Fruit fly (Drosophila melanogaster) whole organism, prepupa: ENCODE results near the gene CG15602.

Source experiments
- CG10631 ChIP-seq: fragments of 200-800 bp; sonication (Bioruptor generic); optimal IDR thresholded peaks from 2 replicates; lab custom pipeline; 2016; ENCODE audit warnings: missing biosample characterization, missing genetic modification characterization
- CG11294 ChIP-seq: fragments of 200-800 bp; sonication (Bioruptor generic); IDR thresholded peaks from 2 replicates; pipeline ENCODE4 v1.3.6; 2022; ENCODE audit warnings: missing biosample characterization, missing genetic modification characterization
- CG11762 ChIP-seq: fragments of 200-800 bp; sonication (Bioruptor generic); optimal IDR thresholded peaks from 3 replicates; lab custom pipeline; 2016; ENCODE audit warnings: missing biosample characterization, missing genetic modification characterization; ENCODE audit not compliant: insufficient read depth
- CG11902 ChIP-seq: fragments of 200-800 bp; sonication (Bioruptor generic); optimal IDR thresholded peaks from 3 replicates; lab custom pipeline; 2016; ENCODE audit warnings: missing biosample characterization, missing genetic modification characterization
- CG15336 ChIP-seq: fragments of 200-800 bp; sonication (Bioruptor generic); IDR thresholded peaks from 2 replicates; pipeline ENCODE4 v1.3.6; 2022; ENCODE audit warnings: missing biosample characterization, missing genetic modification characterization
- CG1621 ChIP-seq: fragments of 200-800 bp; sonication (Bioruptor generic); optimal IDR thresholded peaks from 3 replicates; lab custom pipeline; 2018; ENCODE audit warnings: missing biosample characterization, mild to moderate bottlenecking, missing genetic modification characterization
- CG16779 ChIP-seq: fragments of 200-800 bp; sonication (Bioruptor generic); optimal IDR thresholded peaks from 3 replicates; lab custom pipeline; 2017; ENCODE audit warnings: missing biosample characterization, mild to moderate bottlenecking, missing genetic modification characterization
- CG3032 ChIP-seq: fragments of 200-800 bp; optimal IDR thresholded peaks from 2 replicates; lab custom pipeline; 2019; ENCODE audit warnings: missing biosample characterization, mild to moderate bottlenecking, missing genetic modification characterization, moderate library complexity
- CG31627 ChIP-seq: fragments of 200-800 bp; sonication (Bioruptor generic); optimal IDR thresholded peaks from 3 replicates; lab custom pipeline; 2016; ENCODE audit warnings: missing biosample characterization, missing genetic modification characterization
- CG32006 ChIP-seq: fragments of 200-800 bp; sonication (Bioruptor generic); optimal IDR thresholded peaks from 3 replicates; lab custom pipeline; 2017; ENCODE audit warnings: missing biosample characterization, mild to moderate bottlenecking, missing genetic modification characterization
- CG3919 ChIP-seq: fragments of 200-800 bp; sonication (Bioruptor generic); optimal IDR thresholded peaks from 3 replicates; lab custom pipeline; 2016; ENCODE audit warnings: missing biosample characterization, missing genetic modification characterization
- CG4318 ChIP-seq: fragments of 200-800 bp; sonication (Bioruptor generic); optimal IDR thresholded peaks from 3 replicates; lab custom pipeline; 2017; ENCODE audit warnings: missing biosample characterization, mild to moderate bottlenecking, missing genetic modification characterization
- CG6163 ChIP-seq: fragments of 200-800 bp; sonication (Bioruptor generic); IDR thresholded peaks from 3 replicates; pipeline ENCODE4 v1.3.6; 2022; ENCODE audit warnings: missing biosample characterization, missing genetic modification characterization
- CG6792 ChIP-seq: fragments of 200-800 bp; sonication (Bioruptor generic); optimal IDR thresholded peaks from 3 replicates; lab custom pipeline; 2016; ENCODE audit warnings: missing biosample characterization, missing genetic modification characterization
- CG6808 ChIP-seq: fragments of 200-800 bp; sonication (Bioruptor generic); optimal IDR thresholded peaks from 3 replicates; lab custom pipeline; 2017; ENCODE audit warnings: missing biosample characterization, missing genetic modification characterization, mild to moderate bottlenecking, moderate library complexity, missing genetic modification reagents
- CG6854 ChIP-seq: fragments of 200-800 bp; sonication (Bioruptor generic); optimal IDR thresholded peaks from 2 replicates; lab custom pipeline; 2017; ENCODE audit warnings: missing biosample characterization, mild to moderate bottlenecking, missing genetic modification characterization
- CG7368 ChIP-seq: fragments of 200-800 bp; sonication (Bioruptor generic); optimal IDR thresholded peaks from 3 replicates; lab custom pipeline; 2016; ENCODE audit warnings: missing biosample characterization, missing genetic modification characterization
- CG8119 ChIP-seq: fragments of 200-800 bp; sonication (Bioruptor generic); IDR thresholded peaks from 3 replicates; pipeline ENCODE4 v1.3.6; 2022; ENCODE audit warnings: missing biosample characterization, missing genetic modification characterization
- CG8319 ChIP-seq: fragments of 200-800 bp; sonication (Bioruptor generic); optimal IDR thresholded peaks from 3 replicates; lab custom pipeline; 2016; ENCODE audit warnings: missing biosample characterization, missing genetic modification characterization
- CG9139 ChIP-seq: fragments of 200-800 bp; sonication (Bioruptor generic); optimal IDR thresholded peaks from 3 replicates; lab custom pipeline; 2017; ENCODE audit warnings: missing biosample characterization, mild to moderate bottlenecking, missing genetic modification characterization
- Eip78C ChIP-seq: fragments of 200-800 bp; sonication (Bioruptor generic); peaks from one replicate; lab custom pipeline; 2016; ENCODE audit warnings: missing biosample characterization, missing genetic modification characterization
- Eip93F ChIP-seq: fragments of 200-800 bp; sonication (Bioruptor generic); optimal IDR thresholded peaks from 2 replicates; lab custom pipeline; 2016; ENCODE audit warnings: missing biosample characterization, mild to moderate bottlenecking, missing genetic modification characterization
- Ets21C ChIP-seq: fragments of 200-800 bp; sonication (Bioruptor generic); optimal IDR thresholded peaks from 3 replicates; lab custom pipeline; 2016; ENCODE audit warnings: missing biosample characterization, missing genetic modification characterization
- Hr38 ChIP-seq: sonication (Bioruptor generic); optimal IDR thresholded peaks from 2 replicates; lab custom pipeline; 2016; ENCODE audit warnings: missing biosample characterization, missing genetic modification characterization
- Hr39 ChIP-seq: fragments of 200-800 bp; sonication (Bioruptor generic); optimal IDR thresholded peaks from 2 replicates; lab custom pipeline; 2016; ENCODE audit warnings: missing biosample characterization, missing genetic modification characterization
- Hr4 ChIP-seq: fragments of 200-800 bp; sonication (Bioruptor generic); optimal IDR thresholded peaks from 3 replicates; lab custom pipeline; 2016; ENCODE audit warnings: missing biosample characterization, missing genetic modification characterization
- Met ChIP-seq: fragments of 200-800 bp; sonication (Bioruptor generic); optimal IDR thresholded peaks from 3 replicates; lab custom pipeline; 2016; ENCODE audit warnings: missing biosample characterization, missing genetic modification characterization
- Sox102F ChIP-seq: fragments of 200-800 bp; sonication (Bioruptor generic); optimal IDR thresholded peaks from 2 replicates; lab custom pipeline; 2016; ENCODE audit warnings: missing biosample characterization, mild to moderate bottlenecking, missing genetic modification characterization
- achi ChIP-seq: fragments of 200-800 bp; sonication (Bioruptor generic); optimal IDR thresholded peaks from 3 replicates; lab custom pipeline; 2016; ENCODE audit warnings: missing biosample characterization, missing genetic modification characterization
- acj6 ChIP-seq: fragments of 200-800 bp; sonication (Bioruptor generic); optimal IDR thresholded peaks from 3 replicates; lab custom pipeline; 2016; ENCODE audit warnings: missing biosample characterization, missing genetic modification characterization
- dac ChIP-seq: fragments of 200-800 bp; sonication (Bioruptor generic); optimal IDR thresholded peaks from 2 replicates; lab custom pipeline; 2017; ENCODE audit warnings: missing biosample characterization, mild to moderate bottlenecking, missing genetic modification characterization
- eg ChIP-seq: fragments of 200-800 bp; sonication (Bioruptor generic); IDR thresholded peaks from 3 replicates; pipeline ENCODE4 v1.3.6; 2022; ENCODE audit warnings: missing biosample characterization, missing genetic modification characterization
- fd85E ChIP-seq: fragments of 200-800 bp; sonication (Bioruptor generic); optimal IDR thresholded peaks from 3 replicates; lab custom pipeline; 2016; ENCODE audit warnings: missing biosample characterization, missing genetic modification characterization
- fkh ChIP-seq: fragments of 200-800 bp; sonication (Bioruptor generic); optimal IDR thresholded peaks from 3 replicates; lab custom pipeline; 2017; ENCODE audit warnings: missing biosample characterization, mild to moderate bottlenecking, missing genetic modification characterization, moderate library complexity
- lz ChIP-seq: fragments of 200-800 bp; sonication (Bioruptor generic); optimal IDR thresholded peaks from 3 replicates; lab custom pipeline; 2016; ENCODE audit warnings: missing biosample characterization, missing genetic modification characterization
- net ChIP-seq: fragments of 200-800 bp; sonication (Bioruptor generic); optimal IDR thresholded peaks from 3 replicates; lab custom pipeline; 2016; ENCODE audit warnings: missing biosample characterization, missing genetic modification characterization
- salr ChIP-seq, 2 experiments: fragments of 200-800 bp; sonication (Bioruptor generic); optimal IDR thresholded peaks; 3 replicates each; lab custom pipeline; 2016 to 2018; ENCODE audit warnings: missing biosample characterization in 2 of 2, missing genetic modification characterization in 2 of 2, mild to moderate bottlenecking in 1 of 2
- spab ChIP-seq: fragments of 200-800 bp; sonication (Bioruptor generic); optimal IDR thresholded peaks from 2 replicates; lab custom pipeline; 2017; ENCODE audit warnings: missing biosample characterization, mild to moderate bottlenecking, missing genetic modification characterization, missing genetic modification reagents
- svp ChIP-seq: fragments of 200-800 bp; sonication (Bioruptor generic); peaks from one replicate; lab custom pipeline; 2016; ENCODE audit warnings: missing biosample characterization, missing genetic modification characterization
- topi ChIP-seq: fragments of 200-800 bp; sonication (Bioruptor generic); optimal IDR thresholded peaks from 3 replicates; lab custom pipeline; 2016; ENCODE audit warnings: missing biosample characterization, missing genetic modification characterization
- vri ChIP-seq: fragments of 200-800 bp; sonication (Bioruptor generic); optimal IDR thresholded peaks from 3 replicates; lab custom pipeline; 2016; ENCODE audit warnings: missing biosample characterization, mild to moderate bottlenecking, missing genetic modification characterization

Gene CG15602

dm6 chrX:15788235-15789187, 10.7 kb upstream of the CG15602 start, which contains the start of gene Rhp (continued):
- TF ChIP-seq fd85E (GFP tag; lab: Kevin White, UChicago) (peak; percentile 34), lz (GFP tag; lab: Kevin White, UChicago) (peak; percentile 40), CG32006 (no peak), Ets21C (GFP tag; lab: Kevin White, UChicago) (no peak), Met (GFP tag; lab: Kevin White, UChicago) (no peak), CG10631 (GFP tag; lab: Kevin White, UChicago) (peak; percentile 72), CG6792 (GFP tag; lab: Kevin White, UChicago) (peak; percentile 62), Sox102F (GFP tag; lab: Kevin White, UChicago) (no peak), CG9139 (GFP tag; lab: Kevin White, UChicago) (peak; percentile 69), vri (GFP tag; lab: Kevin White, UChicago) (peak; percentile 40), CG8119 (GFP tag; lab: Robert Waterston, UW) (peak; percentile 29; the same call in 1 of the 3 replicates), CG11902 (no peak), net (GFP tag; lab: Kevin White, UChicago) (no peak), CG8319 (peak; percentile 22), achi (peak; percentile 31), spab (no peak), Eip93F (GFP tag; lab: Kevin White, UChicago) (no peak), CG11762 (GFP tag; lab: Kevin White, UChicago) (peak; percentile 47), CG4318 (GFP tag; lab: Kevin White, UChicago) (no peak), Hr4 (GFP tag; lab: Kevin White, UChicago) (no peak)
- TF ChIP-seq, all 60 proteins: peak for 34

- peak; percentile 16 for TF ChIP-seq Eip78C
These were observed 3.2 kb upstream of the CG15602 start, which contains the start of gene sordd1 for dm6 chrX:15795951-15796443. sordd1 (minus strand) TSS chrX:15796028.

dm6 chrX:15802880-15803650, 3.8 kb downstream of the CG15602 start:
- TF ChIP-seq Hr38 (GFP tag; lab: Kevin White, UChicago), result no peak
- TF ChIP-seq CG6808, result no peak
- no peak for TF ChIP-seq salr (GFP tag; optimal IDR thresholded peaks at IDR 0.05; lab: Kevin White, UChicago)
- TF ChIP-seq CG16779 (tag; lab: Kevin White, UChicago), result no peak
- no peak for TF ChIP-seq net (GFP tag; lab: Kevin White, UChicago)
- TF ChIP-seq topi, result no peak
- no peak for TF ChIP-seq CG11294
- TF ChIP-seq CG3032 (tag; lab: Kevin White, UChicago), result peak; percentile 28
- peak; percentile 42 for TF ChIP-seq CG3919 (GFP tag; lab: Kevin White, UChicago)
- no peak for TF ChIP-seq Met (GFP tag; lab: Kevin White, UChicago)
- TF ChIP-seq fkh, result no peak
- TF ChIP-seq CG6163 (GFP tag; lab: Robert Waterston, UW), result peak; percentile 17; the same call in 1 of the 3 replicates
- TF ChIP-seq vri (GFP tag; lab: Kevin White, UChicago), result peak; percentile 52
- no peak for TF ChIP-seq CG8319
- TF ChIP-seq CG6792 (GFP tag; lab: Kevin White, UChicago), result no peak
- peak; percentile 14 for TF ChIP-seq acj6
- peak; percentile 68 for TF ChIP-seq svp (GFP tag; lab: Kevin White, UChicago)
- no peak for TF ChIP-seq CG11902
- no peak for TF ChIP-seq CG8119 (GFP tag; lab: Robert Waterston, UW)
- peak; percentile 53 for TF ChIP-seq CG32006
- TF ChIP-seq achi, result peak; percentile 38
- peak; percentile 12 for TF ChIP-seq Hr39
- TF ChIP-seq CG6854 (GFP tag; lab: Kevin White, UChicago), result no peak
- no peak for TF ChIP-seq CG7368 (GFP tag; lab: Kevin White, UChicago)
- TF ChIP-seq CG15336 (GFP tag; lab: Robert Waterston, UW), result no peak
- TF ChIP-seq eg (GFP tag; lab: Robert Waterston, UW), result peak; percentile 21; the same call in 1 of the 3 replicates
- no peak for TF ChIP-seq dac (GFP tag; lab: Kevin White, UChicago)
- TF ChIP-seq CG31627 (GFP tag; lab: Kevin White, UChicago), result peak; percentile 13
- TF ChIP-seq CG4318 (GFP tag; lab: Kevin White, UChicago), result no peak
- TF ChIP-seq CG10631 (GFP tag; lab: Kevin White, UChicago), result peak; percentile 46
- no peak for TF ChIP-seq Eip93F (GFP tag; lab: Kevin White, UChicago)
- no peak for TF ChIP-seq CG9139 (GFP tag; lab: Kevin White, UChicago)
- peak; percentile 9 for TF ChIP-seq lz (GFP tag; lab: Kevin White, UChicago)
- no peak for TF ChIP-seq Sox102F (GFP tag; lab: Kevin White, UChicago)
- TF ChIP-seq CG1621, result no peak
- TF ChIP-seq Ets21C (GFP tag; lab: Kevin White, UChicago), result no peak
